Fruit fly (Drosophila melanogaster): ENCODE measurements around the gene Nost.

Nost gene

DNA sequence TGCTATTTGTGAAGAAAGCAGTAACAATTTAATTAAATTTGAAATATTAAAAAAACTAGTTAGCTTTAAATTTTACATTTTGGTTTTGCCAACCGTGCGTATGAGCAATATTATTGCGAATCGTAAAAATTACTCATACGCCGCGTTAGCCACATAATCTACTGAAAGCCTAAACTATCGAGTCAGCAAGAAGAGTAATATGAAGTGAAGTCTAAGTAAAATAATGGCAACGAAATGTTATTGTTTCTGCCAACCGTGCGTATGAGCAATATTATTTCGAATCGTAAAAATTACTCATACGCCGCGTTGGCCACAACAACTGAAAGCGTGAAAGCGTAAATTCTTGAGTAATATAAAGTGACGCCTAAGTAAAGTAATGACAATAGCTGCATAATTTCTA, 9.9 kb upstream of the Nost start:
- TF ChIP-seq CG3032 (tag; optimal IDR thresholded peaks at IDR 0.05), result no peak
- no peak for TF ChIP-seq topi (GFP tag; optimal IDR thresholded peaks at IDR 0.05)
- TF ChIP-seq CG7368 (GFP tag; optimal IDR thresholded peaks at IDR 0.05), result no peak
- TF ChIP-seq Hr4 (GFP tag; optimal IDR thresholded peaks at IDR 0.05), result no peak
- TF ChIP-seq Eip93F (GFP tag; optimal IDR thresholded peaks at IDR 0.05), result no peak
- TF ChIP-seq Blimp-1 (GFP tag; optimal IDR thresholded peaks at IDR 0.05), result no peak

DNA sequence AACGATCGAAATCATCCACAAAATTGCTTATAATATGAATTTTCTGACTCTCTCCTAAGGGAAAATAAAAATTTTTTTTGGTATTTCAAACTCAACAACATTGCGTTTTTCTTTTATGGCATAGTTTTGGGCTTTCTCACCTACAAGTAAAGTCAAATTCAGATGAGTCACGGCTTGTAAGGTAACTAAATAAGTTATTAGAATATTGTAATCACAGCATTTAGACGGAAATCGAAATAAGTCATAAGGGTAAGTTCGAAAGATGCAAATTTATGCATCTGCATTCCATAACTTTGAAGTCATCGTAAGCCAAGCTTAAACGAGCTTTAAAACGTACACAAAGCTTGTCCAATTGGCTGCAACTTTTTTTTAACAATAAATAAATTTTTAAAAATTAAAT, 589 bp upstream of the Nost start:
- TF ChIP-seq Gug (GFP tag; IDR thresholded peaks at IDR 0.05) (no peak), CG4318 (GFP tag; optimal IDR thresholded peaks at IDR 0.05) (no peak), Hr39 (GFP tag; optimal IDR thresholded peaks at IDR 0.05) (no peak), Sox14 (GFP tag; optimal IDR thresholded peaks at IDR 0.05) (no peak), Eip75B (GFP tag; optimal IDR thresholded peaks at IDR 0.05) (no peak), dsx (GFP tag; optimal IDR thresholded peaks at IDR 0.05; ENCODE audit: poor library complexity, severe bottlenecking) (no peak), achi (GFP tag; optimal IDR thresholded peaks at IDR 0.05) (no peak), Eip93F (GFP tag; optimal IDR thresholded peaks at IDR 0.05) (no peak)

DNA sequence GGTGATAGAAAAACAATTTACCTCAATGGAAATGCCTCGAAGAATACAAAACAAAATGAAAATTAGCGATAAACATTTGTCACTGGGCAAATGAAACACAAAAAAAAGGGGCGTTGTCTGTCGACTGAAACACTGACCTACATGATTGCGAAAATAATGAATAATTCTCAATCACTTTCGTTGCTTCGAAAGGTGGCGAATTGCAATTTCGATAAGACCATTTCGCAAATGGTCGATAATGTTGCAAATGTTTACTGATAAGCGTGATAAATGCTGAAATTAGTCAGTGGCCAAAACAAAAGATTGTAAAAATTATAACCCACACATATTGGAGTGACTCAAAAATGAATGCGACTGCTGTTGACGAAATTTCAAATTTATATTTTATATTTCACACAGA, 6.1 kb downstream of the Nost start:
- TF ChIP-seq vri (GFP tag; optimal IDR thresholded peaks at IDR 0.05) (peak; percentile 75), Eip93F (GFP tag; optimal IDR thresholded peaks at IDR 0.05) (peak; percentile 83), topi (GFP tag; optimal IDR thresholded peaks at IDR 0.05) (no peak)

DNA sequence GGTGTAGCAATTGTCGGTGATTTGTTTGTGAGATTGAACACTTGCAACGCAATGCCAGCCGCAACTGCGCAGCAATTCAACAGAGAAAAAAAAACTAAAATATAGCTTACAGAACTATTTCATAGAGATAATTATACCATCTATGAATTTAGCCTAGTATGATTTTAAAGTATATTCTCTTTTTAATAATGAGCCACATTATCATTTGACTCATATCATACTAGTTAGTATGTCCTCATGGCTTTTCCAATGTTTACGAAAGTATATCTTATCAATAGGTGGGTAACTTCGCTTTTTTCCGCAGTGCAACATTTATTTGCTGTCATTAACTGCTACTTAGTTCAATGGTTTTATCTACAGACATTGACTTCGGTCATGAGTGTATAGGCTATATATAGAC, 8.8 kb downstream of the Nost start:
- TF ChIP-seq CG3919 (GFP tag; optimal IDR thresholded peaks at IDR 0.05) (no peak), Hr39 (GFP tag; optimal IDR thresholded peaks at IDR 0.05) (no peak), Eip78C (GFP tag) (peak; percentile 79), CG8119 (GFP tag; IDR thresholded peaks at IDR 0.05) (peak; percentile 50; the same call in 1 of the 3 replicates), CG10631 (GFP tag; optimal IDR thresholded peaks at IDR 0.05) (peak; percentile 16), CG9139 (GFP tag; optimal IDR thresholded peaks at IDR 0.05) (no peak), CG31627 (GFP tag; optimal IDR thresholded peaks at IDR 0.05) (no peak), pdm3 (GFP tag; optimal IDR thresholded peaks at IDR 0.05) (peak; percentile 30), ss (GFP tag; optimal IDR thresholded peaks at IDR 0.05) (no peak), CG32006 (GFP tag; optimal IDR thresholded peaks at IDR 0.05) (peak; percentile 58), CG16779 (tag; optimal IDR thresholded peaks at IDR 0.05) (no peak), fkh (GFP tag; optimal IDR thresholded peaks at IDR 0.05) (no peak), Hr4 (GFP tag; optimal IDR thresholded peaks at IDR 0.05) (peak; percentile 43), Sox14 (GFP tag; optimal IDR thresholded peaks at IDR 0.05) (no peak), Sox15 (GFP tag; optimal IDR thresholded peaks at IDR 0.05) (no peak), CG3032 (tag; optimal IDR thresholded peaks at IDR 0.05) (no peak), vri (GFP tag; optimal IDR thresholded peaks at IDR 0.05) (no peak), salr (GFP tag; optimal IDR thresholded peaks at IDR 0.05) (peak in 1 of 2 experiments; percentile 4), svp (GFP tag) (no peak), CG15336 (GFP tag; IDR thresholded peaks at IDR 0.05) (peak; percentile 35; the same call in 1 of the 2 replicates), eg (GFP tag; IDR thresholded peaks at IDR 0.05) (peak; percentile 37; the same call in 1 of the 3 replicates)

DNA sequence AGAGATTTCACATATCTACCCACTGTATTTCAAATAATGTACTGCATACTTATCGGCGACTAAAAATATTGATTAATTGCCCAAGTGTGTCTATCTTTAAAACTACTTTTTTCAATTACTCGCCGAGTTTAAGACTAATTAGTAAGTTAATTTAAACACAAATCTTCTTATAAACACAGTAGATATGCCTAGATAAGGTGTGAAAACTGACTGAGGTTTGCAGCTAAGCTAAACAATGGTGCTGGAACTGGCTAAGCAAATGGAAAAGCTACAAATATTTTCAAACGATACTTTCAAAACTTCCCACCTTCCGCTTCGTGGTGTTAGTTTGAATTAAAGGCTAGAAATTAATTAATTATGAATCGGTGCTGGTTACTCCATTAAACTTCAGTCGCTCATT, 10.8 kb downstream of the Nost start:
- TF ChIP-seq CG8632 (GFP tag; optimal IDR thresholded peaks at IDR 0.05), result no peak

DNA sequence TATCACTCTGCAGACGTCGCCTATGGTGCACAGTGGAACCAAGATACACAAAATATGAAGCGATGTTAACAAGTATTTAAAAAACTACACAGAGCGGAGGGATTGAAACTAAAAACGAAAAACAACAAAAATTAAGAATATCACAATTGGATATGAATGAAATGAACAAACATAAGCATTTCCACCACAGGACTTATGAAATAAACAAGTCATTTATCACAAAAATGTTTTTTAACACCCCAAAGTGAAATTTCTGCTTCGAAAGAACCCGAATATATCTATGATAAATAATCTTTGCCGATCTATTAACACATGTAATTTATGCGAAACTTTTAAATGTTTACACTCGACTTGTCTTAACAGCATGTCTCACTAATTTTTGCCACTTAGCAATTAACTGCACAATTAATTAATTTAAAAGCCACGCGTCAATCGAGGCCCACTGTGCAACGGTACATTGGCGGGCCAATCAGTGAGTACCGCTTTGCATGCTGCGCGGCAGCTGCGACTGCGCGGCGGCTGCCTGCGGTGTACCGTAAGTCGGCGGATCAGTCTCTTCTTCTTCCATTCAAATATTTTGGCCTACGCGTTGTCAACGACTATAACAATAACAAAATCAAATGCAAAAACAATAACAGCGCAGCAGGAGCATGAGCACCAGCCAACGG, 11.9 kb downstream of the Nost start:
- TF ChIP-seq spab (GFP tag; optimal IDR thresholded peaks at IDR 0.05) (peak; percentile 33), svp (GFP tag) (peak; percentile 68), CG6854 (GFP tag; optimal IDR thresholded peaks at IDR 0.05) (no peak), Hr4 (GFP tag; optimal IDR thresholded peaks at IDR 0.05) (peak; percentile 68), achi (GFP tag; optimal IDR thresholded peaks at IDR 0.05) (peak; percentile 43), eg (GFP tag; IDR thresholded peaks at IDR 0.05) (peak; percentile 58; the same call in 2 of the 3 replicates), lz (GFP tag; optimal IDR thresholded peaks at IDR 0.05) (peak; percentile 45), salr (GFP tag; optimal IDR thresholded peaks at IDR 0.05) (peak in 1 of 2 experiments; percentile 67), Ets21C (GFP tag; optimal IDR thresholded peaks at IDR 0.05) (peak; percentile 8), pdm3 (GFP tag; optimal IDR thresholded peaks at IDR 0.05) (peak; percentile 63), CG6163 (GFP tag; IDR thresholded peaks at IDR 0.05) (no peak; the same call in 1 of the 3 replicates), CG6792 (GFP tag; optimal IDR thresholded peaks at IDR 0.05) (peak; percentile 54), Sox102F (GFP tag; optimal IDR thresholded peaks at IDR 0.05) (peak; percentile 9), Gug (GFP tag; IDR thresholded peaks at IDR 0.05) (no peak; the same call in 1 of the 2 replicates), CG11762 (GFP tag; optimal IDR thresholded peaks at IDR 0.05; ENCODE audit: insufficient read depth) (peak; percentile 46), CG7368 (GFP tag; optimal IDR thresholded peaks at IDR 0.05) (peak; percentile 6), CG4318 (GFP tag; optimal IDR thresholded peaks at IDR 0.05) (peak; percentile 67), CG10669 (GFP tag; optimal IDR thresholded peaks at IDR 0.05) (peak; percentile 21), CG32006 (GFP tag; optimal IDR thresholded peaks at IDR 0.05) (peak; percentile 82)

Data from whole organism, prepupa.